Worm (Caenorhabditis elegans) whole organism, L4 larva: Measurements from ENCODE around the gene C18D11.7.

Source experiments
- ceh-82 ChIP-seq: sonication (generic microtip); optimal IDR thresholded peaks from 2 replicates; lab custom pipeline; 2017; ENCODE audit warnings: missing biosample characterization, missing genetic modification characterization
- fos-1 ChIP-seq: fragments of 150-350 bp; optimal IDR thresholded peaks from 2 replicates; lab custom pipeline; 2014; ENCODE audit warnings: missing biosample characterization, missing genetic modification characterization
- lsy-2 ChIP-seq, 2 experiments: fragments of 150-350 bp in 1 of 2; sonication (generic microtip) in 1 of 2; optimal IDR thresholded peaks; 2 replicates each; lab custom pipeline; 2014 to 2017; ENCODE audit warnings: missing biosample characterization in 2 of 2, missing genetic modification characterization in 2 of 2
- pqm-1 ChIP-seq: sonication (generic microtip); optimal IDR thresholded peaks from 2 replicates; lab custom pipeline; 2017; ENCODE audit warnings: missing biosample characterization, missing genetic modification characterization
- unc-62 ChIP-seq, 3 experiments: fragments of 150-350 bp in 1 of 3; sonication (generic microtip); optimal IDR thresholded peaks in 2 of 3; peaks in 1 of 3; 1 replicate in 1 of 3; 2 replicates in 2 of 3; lab custom pipeline; 2014 to 2017; ENCODE audit warnings: missing biosample characterization in 3 of 3, missing genetic modification characterization in 3 of 3, missing genetic modification reagents in 3 of 3, missing genotype in 1 of 3
- zip-11 ChIP-seq: fragments of 200-800 bp; sonication (Bioruptor generic); IDR thresholded peaks from 2 replicates; pipeline ENCODE4 v1.3.6; 2022; ENCODE audit warnings: missing genetic modification characterization, missing compliant biosample characterization

ce11 chrIII:11781800-11782199 lies 24.8 kb downstream of the C18D11.7 start, which contains the start of gene srd-74:
- no peak for TF ChIP-seq zip-11
- TF ChIP-seq ceh-82 (tag; lab: Kevin White, UChicago), result no peak
- TF ChIP-seq fos-1 (tag; lab: Kevin White, UChicago), result no peak
- no peak for TF ChIP-seq pqm-1 (tag; lab: Kevin White, UChicago)
- TF ChIP-seq unc-62 (GFP tag; optimal IDR thresholded peaks at IDR 0.05 in 1 of 2; lab: Kevin White, UChicago), result no peak
- no peak for TF ChIP-seq unc-62 (tag; optimal IDR thresholded peaks at IDR 0.05; lab: Kevin White, UChicago)
- TF ChIP-seq lsy-2 (tag; optimal IDR thresholded peaks at IDR 0.05; lab: Kevin White, UChicago), result no peak
